Worm (Caenorhabditis elegans) whole organism, midembryonic: Measurements from ENCODE around the gene C14A6.7.
A peak's percentile ranks its signal among the peaks of the same experiment; 100 is the strongest.

ENCODE experiments used
- T22C8.4 ChIP-seq: fragments of 200-800 bp; sonication (Bioruptor generic); IDR thresholded peaks from 2 replicates; pipeline ENCODE4 v1.3.6; 2022; ENCODE audit warnings: missing genetic modification characterization, missing compliant biosample characterization
- cog-1 ChIP-seq: sonication (generic microtip); optimal IDR thresholded peaks from 2 replicates; lab custom pipeline; 2016; ENCODE audit warnings: missing genetic modification characterization, missing compliant biosample characterization
- flt-1 ChIP-seq: fragments of 200-800 bp; sonication (Bioruptor generic); IDR thresholded peaks from 2 replicates; pipeline ENCODE4 v1.3.6; 2022; ENCODE audit warnings: missing genetic modification characterization, missing compliant biosample characterization
- klf-2 ChIP-seq: fragments of 200-800 bp; sonication (Bioruptor generic); conservative IDR thresholded peaks from 2 replicates; pipeline ENCODE4 v1.3.6; 2022; ENCODE audit warnings: missing genetic modification reagents, missing genetic modification characterization, missing compliant biosample characterization
- med-1 ChIP-seq: sonication (generic microtip); optimal IDR thresholded peaks from 2 replicates; lab custom pipeline; 2017; ENCODE audit warnings: missing genetic modification characterization, mild to moderate bottlenecking, missing compliant biosample characterization, antibody characterized with exemption, missing genetic modification reagents; ENCODE audit not compliant: insufficient read depth
- ref-1 ChIP-seq: fragments of 200-800 bp; sonication (Bioruptor generic); conservative IDR thresholded peaks from 2 replicates; pipeline ENCODE4 v1.3.6; 2022; ENCODE audit warnings: missing genetic modification reagents, missing genetic modification characterization, missing compliant biosample characterization
- tab-1 ChIP-seq: fragments of 200-800 bp; sonication (Bioruptor generic); IDR thresholded peaks from 2 replicates; pipeline ENCODE4 v1.3.6; 2022; ENCODE audit warnings: missing genetic modification characterization, missing compliant biosample characterization
- ztf-23 ChIP-seq: fragments of 200-800 bp; sonication (Bioruptor generic); IDR thresholded peaks from 2 replicates; pipeline ENCODE4 v1.3.6; 2022; ENCODE audit warnings: missing genetic modification reagents, missing genetic modification characterization, missing compliant biosample characterization
- ztf-29 ChIP-seq: fragments of 200-800 bp; sonication (Bioruptor generic); IDR thresholded peaks from 2 replicates; pipeline ENCODE4 v1.3.6; 2022; ENCODE audit warnings: missing genetic modification reagents, missing genetic modification characterization, missing compliant biosample characterization

The C14A6.7 gene

DNA sequence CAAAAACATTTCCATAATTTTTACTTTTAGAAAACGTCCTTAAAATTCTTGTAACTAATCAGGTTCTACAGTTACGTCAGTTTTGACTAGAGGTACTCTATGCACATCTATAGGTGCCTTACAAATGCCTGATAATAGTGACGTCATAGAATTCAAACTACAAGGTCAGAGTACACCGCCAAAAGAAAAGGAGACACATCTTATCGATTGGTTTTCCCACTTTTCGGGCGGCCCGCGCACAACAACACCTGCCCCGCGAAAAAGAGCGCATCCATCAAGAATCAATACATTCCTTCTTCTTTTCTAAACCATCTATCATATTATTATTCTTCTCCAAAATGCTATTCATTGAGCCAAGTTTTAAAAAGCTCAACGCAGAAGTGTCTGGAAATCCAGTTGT, 11.5 kb upstream of the C14A6.7 start, which contains the start of gene C31G12.1:
TSS of gene C31G12.1 (plus strand) at position 301 of the 400 bp plus-strand sequence.
- TF ChIP-seq flt-1: no peak
- no peak for TF ChIP-seq ztf-29 (GFP tag; lab: Robert Waterston, UW)
- no peak for TF ChIP-seq cog-1 (tag; lab: Kevin White, UChicago)
- no peak for TF ChIP-seq ref-1 (GFP tag; lab: Robert Waterston, UW)
- TF ChIP-seq ztf-23 (GFP tag; lab: Robert Waterston, UW): no peak
- TF ChIP-seq med-1 (GFP tag; lab: Kevin White, UChicago): no peak
- no peak for TF ChIP-seq T22C8.4 (GFP tag; lab: Robert Waterston, UW)
- no peak for TF ChIP-seq klf-2
- no peak for TF ChIP-seq tab-1

- TF ChIP-seq klf-2: no peak
- TF ChIP-seq flt-1: no peak
- no peak for TF ChIP-seq med-1 (GFP tag; lab: Kevin White, UChicago)
- TF ChIP-seq tab-1: no peak
- no peak for TF ChIP-seq cog-1 (tag; lab: Kevin White, UChicago)
- TF ChIP-seq T22C8.4 (GFP tag; lab: Robert Waterston, UW): no peak
- TF ChIP-seq ref-1 (GFP tag; lab: Robert Waterston, UW): no peak
Observed at ce11 chrV:18178659-18179058, 10.5 kb upstream of the C14A6.7 start, which contains the start of gene C31G12.4. TSS of gene C31G12.4 (minus strand) at chrV:18178759.

- 0 out of 2 replicates have a peak, but pooled peaks have one; percentile 28 for TF ChIP-seq T22C8.4 (GFP tag; lab: Robert Waterston, UW)
- 0 out of 2 replicates have a peak, but pooled peaks have one; percentile 47 for TF ChIP-seq ztf-23 (GFP tag; lab: Robert Waterston, UW)
Observed at ce11 chrV:18174951-18175350, 6.8 kb upstream of the C14A6.7 start.

ce11 chrV:18171568-18171967, 3.4 kb upstream of the C14A6.7 start, which contains the start of gene C14A6.8:
TSS of gene C14A6.8 (minus strand) at chrV:18171668.
- no peak for TF ChIP-seq ref-1 (GFP tag; lab: Robert Waterston, UW)
- no peak for TF ChIP-seq flt-1
- TF ChIP-seq med-1 (GFP tag; lab: Kevin White, UChicago): no peak
- no peak for TF ChIP-seq tab-1
- no peak for TF ChIP-seq klf-2
- TF ChIP-seq ztf-29 (GFP tag; lab: Robert Waterston, UW): no peak
- TF ChIP-seq ztf-23 (GFP tag; lab: Robert Waterston, UW): no peak
- TF ChIP-seq cog-1 (tag; lab: Kevin White, UChicago): no peak
- no peak for TF ChIP-seq T22C8.4 (GFP tag; lab: Robert Waterston, UW)

ce11 chrV:18167161-18167560, 1.0 kb downstream of the C14A6.7 start, which contains the start of gene C14A6.6:
TSS of gene C14A6.6 (minus strand) at chrV:18167261.
- TF ChIP-seq T22C8.4 (GFP tag; lab: Robert Waterston, UW) (no peak), med-1 (GFP tag; lab: Kevin White, UChicago) (no peak), cog-1 (tag; lab: Kevin White, UChicago) (no peak), ztf-23 (GFP tag; lab: Robert Waterston, UW) (no peak), ztf-29 (GFP tag; lab: Robert Waterston, UW) (no peak), ref-1 (GFP tag; lab: Robert Waterston, UW) (no peak), klf-2 (no peak), flt-1 (no peak)

DNA sequence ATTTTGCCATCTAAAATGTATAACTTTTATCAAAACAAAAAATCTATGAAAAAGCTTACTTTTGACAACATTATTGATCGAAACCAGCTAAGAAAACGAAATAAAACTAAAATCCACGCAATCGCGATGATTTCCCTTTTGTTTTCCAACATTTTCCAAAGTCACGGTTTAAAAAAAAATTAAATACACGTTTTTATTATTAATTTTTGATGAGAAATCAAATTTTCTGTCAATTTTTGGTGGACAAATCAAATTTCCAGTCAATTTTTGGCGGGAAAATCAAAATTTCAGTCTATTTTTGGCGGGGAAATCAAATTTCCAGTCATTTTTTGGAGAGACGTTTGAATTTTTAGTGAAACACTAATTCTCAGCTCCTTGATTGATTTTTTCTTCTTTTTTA, 3.4 kb downstream of the C14A6.7 start, which contains the start of gene C14A6.5:
TSS of gene C14A6.5 (minus strand) at position 101 of the 400 bp plus-strand sequence.
- TF ChIP-seq ref-1 (GFP tag; lab: Robert Waterston, UW): no peak
- no peak for TF ChIP-seq ztf-29 (GFP tag; lab: Robert Waterston, UW)
- TF ChIP-seq med-1 (GFP tag; lab: Kevin White, UChicago): no peak
- TF ChIP-seq T22C8.4 (GFP tag; lab: Robert Waterston, UW): no peak
- no peak for TF ChIP-seq ztf-23 (GFP tag; lab: Robert Waterston, UW)
- no peak for TF ChIP-seq klf-2
- no peak for TF ChIP-seq tab-1
- no peak for TF ChIP-seq flt-1
- TF ChIP-seq cog-1 (tag; lab: Kevin White, UChicago): no peak

- no peak for TF ChIP-seq klf-2
- TF ChIP-seq cog-1 (tag; lab: Kevin White, UChicago): no peak
Observed at ce11 chrV:18163434-18163833, 4.7 kb downstream of the C14A6.7 start.

- TF ChIP-seq ztf-29 (GFP tag; lab: Robert Waterston, UW) (no peak), ref-1 (GFP tag; lab: Robert Waterston, UW) (no peak), klf-2 (no peak), flt-1 (no peak), ztf-23 (GFP tag; lab: Robert Waterston, UW) (no peak), med-1 (GFP tag; lab: Kevin White, UChicago) (no peak), cog-1 (tag; lab: Kevin White, UChicago) (no peak), T22C8.4 (GFP tag; lab: Robert Waterston, UW) (no peak), tab-1 (no peak)
Observed at ce11 chrV:18162568-18162967, 5.6 kb downstream of the C14A6.7 start, which contains the start of gene C14A6.12. TSS of gene C14A6.12 (minus strand) at chrV:18162668.

ce11 chrV:18161228-18161627, 6.9 kb downstream of the C14A6.7 start, which contains the start of gene C14A6.13:
TSS of gene C14A6.13 (minus strand) at chrV:18161328.
- TF ChIP-seq med-1 (GFP tag; lab: Kevin White, UChicago) (no peak), cog-1 (tag; lab: Kevin White, UChicago) (no peak)

- TF ChIP-seq flt-1 (no peak), ztf-23 (GFP tag; lab: Robert Waterston, UW) (no peak), ztf-29 (GFP tag; lab: Robert Waterston, UW) (no peak), ref-1 (GFP tag; lab: Robert Waterston, UW) (no peak), cog-1 (tag; lab: Kevin White, UChicago) (no peak), med-1 (GFP tag; lab: Kevin White, UChicago) (no peak), klf-2 (no peak), T22C8.4 (GFP tag; lab: Robert Waterston, UW) (no peak), tab-1 (no peak)
Observed at ce11 chrV:18158172-18158571, 10.0 kb downstream of the C14A6.7 start.
